Worm (Caenorhabditis elegans) whole organism, L3 larva: Measurements from ENCODE around the gene Y47D7A.9.

Source experiments
- ZK546.5 ChIP-seq: sonication (generic microtip); optimal IDR thresholded peaks from 2 replicates; lab custom pipeline; 2017; ENCODE audit warnings: missing biosample characterization, missing genetic modification characterization
- ama-1 ChIP-seq: fragments of 150-350 bp; optimal IDR thresholded peaks from 2 replicates; lab custom pipeline; 2018
- ceh-28 ChIP-seq: fragments of 150-350 bp; optimal IDR thresholded peaks from 2 replicates; lab custom pipeline; 2014; ENCODE audit warnings: missing biosample characterization, missing genetic modification reagents, missing genetic modification characterization
- ceh-82 ChIP-seq: fragments of 150-350 bp; optimal IDR thresholded peaks from 2 replicates; lab custom pipeline; 2014; ENCODE audit warnings: missing biosample characterization, missing genetic modification characterization
- ceh-9 ChIP-seq: sonication (generic microtip); optimal IDR thresholded peaks from 2 replicates; lab custom pipeline; 2018; ENCODE audit warnings: missing biosample characterization, missing genetic modification characterization
- elt-1 ChIP-seq: fragments of 150-350 bp; optimal IDR thresholded peaks from 2 replicates; lab custom pipeline; 2014; ENCODE audit warnings: missing biosample characterization, missing genetic modification characterization
- elt-2 ChIP-seq: sonication (generic microtip); optimal IDR thresholded peaks from 2 replicates; lab custom pipeline; 2016; ENCODE audit warnings: missing genetic modification reagents, mild to moderate bottlenecking, missing genetic modification characterization, missing compliant biosample characterization
- elt-3 ChIP-seq, 3 experiments: fragments of 150-350 bp in 1 of 3; sonication (generic microtip) in 2 of 3; optimal IDR thresholded peaks; 2 replicates in 2 of 3; 4 replicates in 1 of 3; lab custom pipeline; 2014 to 2017; ENCODE audit warnings: missing biosample characterization in 3 of 3, missing genetic modification characterization in 3 of 3
- eor-1 ChIP-seq, 2 experiments: fragments of 150-350 bp; optimal IDR thresholded peaks; 2 replicates each; lab custom pipeline; 2014 to 2018; ENCODE audit warnings: missing biosample characterization in 2 of 2, missing genetic modification characterization in 2 of 2
- fkh-2 ChIP-seq: fragments of 150-350 bp; optimal IDR thresholded peaks from 2 replicates; lab custom pipeline; 2014; ENCODE audit warnings: missing biosample characterization, missing genetic modification reagents, missing genetic modification characterization
- lin-15B ChIP-seq: fragments of 150-350 bp; optimal IDR thresholded peaks from 2 replicates; lab custom pipeline; 2014; ENCODE audit warnings: missing biosample characterization, missing genetic modification characterization
- lsy-12 ChIP-seq: sonication (generic microtip); optimal IDR thresholded peaks from 2 replicates; lab custom pipeline; 2016; ENCODE audit warnings: mild to moderate bottlenecking, missing genetic modification characterization, missing compliant biosample characterization
- mdl-1 ChIP-seq: fragments of 150-350 bp; optimal IDR thresholded peaks from 2 replicates; lab custom pipeline; 2014; ENCODE audit warnings: missing biosample characterization, missing genetic modification characterization
- mml-1 ChIP-seq: fragments of 150-350 bp; sonication (generic microtip); optimal IDR thresholded peaks from 3 replicates; lab custom pipeline; 2014; ENCODE audit warnings: missing biosample characterization, missing genetic modification characterization
- nhr-11 ChIP-seq: fragments of 150-350 bp; optimal IDR thresholded peaks from 2 replicates; lab custom pipeline; 2014; ENCODE audit warnings: missing biosample characterization, missing genetic modification characterization
- nhr-12 ChIP-seq: fragments of 150-350 bp; optimal IDR thresholded peaks from 2 replicates; lab custom pipeline; 2014; ENCODE audit warnings: missing biosample characterization, missing genetic modification characterization
- nhr-23 ChIP-seq: fragments of 150-350 bp; optimal IDR thresholded peaks from 2 replicates; lab custom pipeline; 2014; ENCODE audit warnings: missing biosample characterization, missing genetic modification reagents, missing genetic modification characterization
- nhr-43 ChIP-seq: sonication (generic microtip); optimal IDR thresholded peaks from 2 replicates; lab custom pipeline; 2016; ENCODE audit warnings: mild to moderate bottlenecking, missing genetic modification characterization, missing compliant biosample characterization; ENCODE audit not compliant: poor library complexity, severe bottlenecking
- nhr-67 ChIP-seq: fragments of 150-350 bp; optimal IDR thresholded peaks from 2 replicates; lab custom pipeline; 2014; ENCODE audit warnings: missing biosample characterization, missing genetic modification characterization
- nhr-76 ChIP-seq: fragments of 150-350 bp; sonication (generic microtip); optimal IDR thresholded peaks from 5 replicates; lab custom pipeline; 2014; ENCODE audit warnings: missing biosample characterization, missing genetic modification characterization
- pqm-1 ChIP-seq: fragments of 150-350 bp; optimal IDR thresholded peaks from 2 replicates; lab custom pipeline; 2017; ENCODE audit warnings: missing biosample characterization, missing genetic modification characterization, inconsistent platforms
- sea-2 ChIP-seq: fragments of 150-350 bp; sonication (generic microtip); optimal IDR thresholded peaks from 4 replicates; lab custom pipeline; 2014; ENCODE audit warnings: missing biosample characterization, missing genetic modification reagents, missing genetic modification characterization
- unc-39 ChIP-seq: sonication (generic microtip); optimal IDR thresholded peaks from 4 replicates; lab custom pipeline; 2017; ENCODE audit warnings: missing biosample characterization, missing genetic modification characterization
- ztf-4 ChIP-seq: fragments of 150-350 bp; optimal IDR thresholded peaks from 2 replicates; lab custom pipeline; 2014; ENCODE audit warnings: missing biosample characterization, missing genetic modification characterization

The Y47D7A.9 gene

ce11 chrV:4375807-4376564, 47.8 kb downstream of the Y47D7A.9 start, which contains the start of gene F32D1.7:
F32D1.7 (minus strand) TSS chrV:4376173.
- TF ChIP-seq sea-2 (GFP tag; lab: Kevin White, UChicago) (no peak), nhr-11 (no peak), unc-39 (tag; lab: Kevin White, UChicago) (no peak), elt-2 (tag; lab: Kevin White, UChicago) (no peak), ceh-9 (tag; lab: Kevin White, UChicago) (no peak), ceh-28 (tag; lab: Kevin White, UChicago) (no peak), nhr-67 (tag; lab: Kevin White, UChicago) (no peak), pqm-1 (tag; lab: Kevin White, UChicago) (no peak), eor-1 (tag; optimal IDR thresholded peaks at IDR 0.05; lab: Kevin White, UChicago) (no peak), nhr-76 (tag; lab: Kevin White, UChicago) (no peak), elt-3 (tag; optimal IDR thresholded peaks at IDR 0.05; lab: Kevin White, UChicago) (no peak), ztf-4 (tag; lab: Kevin White, UChicago) (no peak), lin-15B (tag; lab: Kevin White, UChicago) (no peak), ama-1 (lab: Kevin White, UChicago) (no peak), mdl-1 (tag; lab: Kevin White, UChicago) (no peak), nhr-12 (tag; lab: Kevin White, UChicago) (no peak)

ce11 chrV:4374625-4375024, 49.1 kb downstream of the Y47D7A.9 start, which contains the start of gene neg-1:
neg-1 (minus strand) TSS chrV:4374874.
- TF ChIP-seq elt-1 (tag; lab: Kevin White, UChicago) (no peak), mml-1 (no peak), ceh-82 (tag; lab: Kevin White, UChicago) (no peak), pqm-1 (tag; lab: Kevin White, UChicago) (no peak), ceh-28 (tag; lab: Kevin White, UChicago) (no peak), nhr-23 (tag; lab: Kevin White, UChicago) (no peak), ZK546.5 (tag; lab: Kevin White, UChicago) (no peak), fkh-2 (no peak), nhr-12 (tag; lab: Kevin White, UChicago) (no peak), ztf-4 (tag; lab: Kevin White, UChicago) (no peak), ceh-9 (tag; lab: Kevin White, UChicago) (no peak), nhr-43 (no peak)

- TF ChIP-seq lsy-12 (tag; lab: Kevin White, UChicago) = no peak
Observed at ce11 chrV:4373656-4374055, 50.1 kb downstream of the Y47D7A.9 start.
